Fruit fly (Drosophila melanogaster): ENCODE measurements around the gene mdlc.
A peak's percentile ranks its signal among the peaks of the same experiment; 100 is the strongest.

dm6 chr3R:20066435-20066834 is 8.9 kb downstream of the mdlc start:
- TF ChIP-seq CG8478 (optimal IDR thresholded peaks at IDR 0.05) (no peak), CTCF (optimal IDR thresholded peaks at IDR 0.05) (peak; percentile 56)
